Worm (Caenorhabditis elegans): Measurements from ENCODE around the gene nhr-251.
A peak's percentile ranks its signal among the peaks of the same experiment; 100 is the strongest.

The nhr-251 gene

DNA sequence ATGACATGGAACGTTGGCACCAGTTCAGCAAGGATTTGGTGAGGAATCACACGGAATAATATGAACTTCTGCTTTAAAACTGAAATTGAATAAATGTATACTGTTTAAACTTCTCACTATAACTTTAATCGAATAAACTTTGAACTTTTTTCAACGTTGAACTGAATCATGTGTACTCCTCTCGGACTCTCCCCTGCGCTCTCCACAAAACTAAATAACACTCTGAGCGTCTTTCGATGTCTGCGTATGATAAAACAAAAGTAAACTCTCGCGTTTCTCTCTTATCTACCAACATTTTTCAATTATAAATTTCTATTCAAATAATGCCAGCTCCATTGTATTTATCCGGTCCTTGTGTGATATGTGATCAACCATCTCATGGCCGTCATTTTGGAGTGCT is 31.5 kb downstream of the nhr-251 start:
- no peak for TF ChIP-seq C06A6.2 (GFP tag; conservative IDR thresholded peaks at IDR 0.05)
- no peak for TF ChIP-seq pha-4 (tag; optimal IDR thresholded peaks at IDR 0.05)
- TF ChIP-seq lag-1 (GFP tag; IDR thresholded peaks at IDR 0.05) = no peak
- TF ChIP-seq zfh-2 (GFP tag; conservative IDR thresholded peaks at IDR 0.05) = no peak
- no peak for TF ChIP-seq nhr-90 (tag; optimal IDR thresholded peaks at IDR 0.05)

DNA sequence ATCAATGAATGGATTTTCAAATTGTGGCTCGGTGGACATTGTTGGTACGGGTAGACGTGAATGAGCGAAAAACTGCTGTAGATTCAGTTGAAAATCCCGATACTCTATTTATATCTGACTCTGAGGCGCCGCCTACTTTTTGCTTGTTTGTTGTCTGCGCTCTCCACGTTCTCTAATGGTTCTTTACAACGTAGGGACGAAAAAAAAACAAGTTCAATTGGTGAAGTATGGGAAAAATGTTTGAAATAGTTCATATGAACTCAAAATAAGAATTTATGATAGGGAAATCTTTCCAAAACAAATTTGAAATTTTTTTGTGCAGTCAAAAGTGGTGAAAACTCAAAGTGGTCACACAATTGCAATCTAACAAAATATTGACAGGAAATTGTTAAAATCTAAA is 34.5 kb downstream of the nhr-251 start, which contains the start of gene F48G7.10:
Gene F48G7.10, minus strand, starts transcription at position 101 of the 400 bp plus-strand sequence.
- TF ChIP-seq ZK185.1 (tag; optimal IDR thresholded peaks at IDR 0.05; ENCODE audit: poor library complexity, severe bottlenecking) = no peak
- TF ChIP-seq die-1 (tag; optimal IDR thresholded peaks at IDR 0.05) = no peak
- no peak for TF ChIP-seq F39B2.1 (GFP tag; IDR thresholded peaks at IDR 0.05)
- no peak for TF ChIP-seq athp-1 (tag; optimal IDR thresholded peaks at IDR 0.05)
- TF ChIP-seq unc-130 (GFP tag; optimal IDR thresholded peaks at IDR 0.05) = no peak
- no peak for TF ChIP-seq zim-3 (tag; optimal IDR thresholded peaks at IDR 0.05)
- no peak for TF ChIP-seq efl-1 (GFP tag; optimal IDR thresholded peaks at IDR 0.05)
- no peak for TF ChIP-seq nhr-80 (tag; optimal IDR thresholded peaks at IDR 0.05)
- TF ChIP-seq tbp1 (GFP tag; optimal IDR thresholded peaks at IDR 0.05) = no peak
- TF ChIP-seq ceh-40 (GFP tag; IDR thresholded peaks at IDR 0.05) = no peak
- no peak for TF ChIP-seq hmg-1.2 (GFP tag; IDR thresholded peaks at IDR 0.05)

DNA sequence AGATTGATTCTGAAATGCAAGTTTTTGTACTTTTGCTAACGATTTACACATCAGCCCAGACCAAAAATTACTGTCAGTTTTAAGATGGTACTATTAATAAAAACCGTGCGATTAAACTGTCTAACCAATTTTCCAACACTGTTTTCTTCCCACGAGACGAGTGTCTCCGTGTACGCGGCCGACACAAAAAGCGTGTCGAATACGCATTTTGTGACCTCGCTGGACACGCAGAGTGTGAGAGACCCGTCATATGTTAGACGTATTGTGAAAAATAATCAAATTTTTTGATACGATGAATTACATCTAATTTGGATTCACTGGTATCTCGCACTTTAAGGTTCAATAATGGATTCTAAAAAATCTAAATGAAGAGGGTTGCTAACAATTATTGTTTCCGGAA is 35.3 kb downstream of the nhr-251 start:
- TF ChIP-seq snpc-1.1 (tag; optimal IDR thresholded peaks at IDR 0.05; ENCODE audit: insufficient read depth) = peak; percentile 18
- peak; percentile 71 for TF ChIP-seq attf-5 (GFP tag; optimal IDR thresholded peaks at IDR 0.05)
- no peak for TF ChIP-seq ztf-6 (GFP tag; IDR thresholded peaks at IDR 0.05)
- TF ChIP-seq mel-28 (tag; optimal IDR thresholded peaks at IDR 0.05; ENCODE audit: borderline replicate concordance) = no peak
- TF ChIP-seq cebp-1 (GFP tag; IDR thresholded peaks at IDR 0.05) = peak; percentile 36; the same call in 1 of the 2 replicates
- peak; percentile 45 for TF ChIP-seq cebp-1 (tag; optimal IDR thresholded peaks at IDR 0.05)
- TF ChIP-seq nhr-80 (tag; optimal IDR thresholded peaks at IDR 0.05) = peak; percentile 88
- TF ChIP-seq snpc-4 (GFP tag; optimal IDR thresholded peaks at IDR 0.05) = no peak
- TF ChIP-seq snpc-4 (tag; optimal IDR thresholded peaks at IDR 0.05) = peak; percentile 66 to 91 (median 82)
- peak; percentile 13 for TF ChIP-seq ceh-27 (GFP tag; optimal IDR thresholded peaks at IDR 0.05)
- TF ChIP-seq nfya-1 (tag; optimal IDR thresholded peaks at IDR 0.05; ENCODE audit: borderline replicate concordance, insufficient read depth) = no peak
- peak; percentile 63 for TF ChIP-seq dox-1 (GFP tag; IDR thresholded peaks at IDR 0.05)

DNA sequence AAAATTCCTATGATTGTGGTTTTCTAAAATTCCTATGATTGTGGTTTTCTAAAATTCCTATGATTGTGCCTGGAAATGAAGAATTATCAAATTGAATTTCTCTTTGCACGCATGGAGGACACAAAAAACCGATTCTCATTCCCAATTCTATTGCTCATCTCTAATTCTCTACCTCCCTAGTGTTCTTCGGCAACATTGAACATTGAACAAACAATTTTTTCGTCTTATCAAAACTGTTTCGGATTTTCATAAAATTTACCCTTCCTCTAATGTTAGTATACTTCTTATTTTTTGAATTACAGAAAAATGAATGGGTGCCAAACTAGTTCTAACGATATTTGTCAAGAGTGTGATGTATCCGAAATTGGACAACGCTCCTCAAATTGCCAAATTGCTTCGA is 36.0 kb downstream of the nhr-251 start, which contains the start of gene pals-31:
Gene pals-31, plus strand, starts transcription at position 301 of the 400 bp plus-strand sequence.
- TF ChIP-seq F49E8.2 (tag; optimal IDR thresholded peaks at IDR 0.05; ENCODE audit: insufficient read depth) (no peak), attf-6 (GFP tag; IDR thresholded peaks at IDR 0.05) (no peak), snpc-4 (GFP tag; optimal IDR thresholded peaks at IDR 0.05) (no peak), snpc-4 (tag; optimal IDR thresholded peaks at IDR 0.05) (no peak), Y67H2A.10 (GFP tag; conservative IDR thresholded peaks at IDR 0.05) (no peak), mes-4 (tag; optimal IDR thresholded peaks at IDR 0.05) (no peak), B0336.3 (GFP tag; IDR thresholded peaks at IDR 0.05) (no peak)

DNA sequence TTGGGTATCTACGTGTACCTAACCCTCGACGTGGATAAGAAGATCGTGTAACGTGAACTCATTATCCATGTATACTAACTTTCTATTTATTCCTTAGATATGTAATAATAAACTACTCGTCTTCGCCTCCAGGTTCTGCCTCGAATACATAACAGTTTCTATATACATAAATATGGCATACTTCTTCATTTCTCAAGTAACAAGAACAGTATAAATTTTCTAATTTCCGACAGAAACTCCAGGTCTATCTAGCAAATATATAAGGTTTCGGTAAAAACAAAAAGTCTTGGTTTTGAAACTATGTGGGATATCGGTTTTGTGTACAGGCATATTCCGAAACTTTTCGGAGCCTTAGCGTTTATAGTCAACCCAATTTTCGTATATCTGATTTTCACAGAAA is 38.0 kb downstream of the nhr-251 start, which contains the start of gene srj-37:
Gene srj-37, plus strand, starts transcription at position 301 of the 400 bp plus-strand sequence.
- TF ChIP-seq pha-4 (tag; optimal IDR thresholded peaks at IDR 0.05) (no peak), rec-8 (tag; optimal IDR thresholded peaks at IDR 0.05) (no peak)
